Fruit fly (Drosophila melanogaster): ENCODE results near the gene CG2519.

CG2519 gene

DNA sequence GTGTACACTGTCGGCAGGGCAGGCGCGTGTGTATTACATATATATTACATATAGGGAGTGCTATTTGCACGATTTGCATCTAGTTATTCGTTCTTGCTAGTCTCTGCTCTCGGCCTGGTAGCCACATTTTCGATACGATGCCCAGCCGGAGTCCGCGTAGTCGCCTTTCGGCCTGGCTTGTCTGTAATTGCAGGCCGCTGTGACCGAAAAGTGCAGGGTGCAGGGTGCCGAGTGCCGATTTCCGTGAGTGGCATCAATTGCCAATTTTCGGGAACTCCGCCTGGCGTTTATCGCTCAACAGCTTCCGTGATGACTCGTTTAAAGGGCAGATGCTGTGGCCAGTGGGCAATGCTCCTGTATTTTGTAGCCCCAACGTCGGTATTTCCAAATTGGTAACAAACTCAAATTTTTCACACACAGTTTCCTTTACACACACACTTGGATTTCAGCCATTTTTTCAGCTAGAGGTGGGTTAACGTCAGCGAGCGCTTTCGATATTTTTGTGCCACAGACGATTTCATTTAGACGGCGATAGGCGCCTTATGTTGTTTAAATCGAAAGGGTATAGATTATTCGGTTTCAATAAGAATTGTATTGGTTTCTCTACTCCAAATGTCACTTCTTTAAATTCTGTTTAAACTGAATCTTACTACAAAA lies 40.4 kb upstream of the CG2519 start, which contains the start of gene CG2926 (continued):
- TF ChIP-seq dmrt99B (tag; optimal IDR thresholded peaks at IDR 0.05) (no peak), CG14710 (tag; optimal IDR thresholded peaks at IDR 0.05) (peak; percentile 68), Dip3 (GFP tag; optimal IDR thresholded peaks at IDR 0.05) (no peak), CG32767 (GFP tag; IDR thresholded peaks at IDR 0.05) (peak; percentile 57; the same call in 1 of the 2 replicates), Neu2 (GFP tag; optimal IDR thresholded peaks at IDR 0.05; ENCODE audit: borderline replicate concordance) (no peak), h (optimal IDR thresholded peaks at IDR 0.05) (no peak), CG8089 (GFP tag; optimal IDR thresholded peaks at IDR 0.05) (no peak), usp (GFP tag; optimal IDR thresholded peaks at IDR 0.05) (no peak), Fer1 (GFP tag; optimal IDR thresholded peaks at IDR 0.05) (no peak), pan (optimal IDR thresholded peaks at IDR 0.05) (no peak), pan (GFP tag; optimal IDR thresholded peaks at IDR 0.05 in 1 of 2, IDR thresholded peaks at IDR 0.05 in 1 of 2) (peak in 1 of 2 experiments; percentile 16), trh (GFP tag; optimal IDR thresholded peaks at IDR 0.05) (no peak), croc (GFP tag; conservative IDR thresholded peaks at IDR 0.05) (no peak), CG8388 (GFP tag; optimal IDR thresholded peaks at IDR 0.05) (no peak), CG9876 (GFP tag; optimal IDR thresholded peaks at IDR 0.05) (peak; percentile 53), CG6765 (GFP tag; optimal IDR thresholded peaks at IDR 0.05) (no peak), CG2678 (tag; optimal IDR thresholded peaks at IDR 0.05) (no peak), crc (GFP tag; optimal IDR thresholded peaks at IDR 0.05) (no peak), run (tag; optimal IDR thresholded peaks at IDR 0.05) (no peak), CG3065 (GFP tag; optimal IDR thresholded peaks at IDR 0.05) (no peak), CG1529 (GFP tag; optimal IDR thresholded peaks at IDR 0.05) (no peak), CG2889 (GFP tag; IDR thresholded peaks at IDR 0.05) (no peak), gfzf (GFP tag; optimal IDR thresholded peaks at IDR 0.05) (peak; percentile 26), CG1233 (GFP tag; optimal IDR thresholded peaks at IDR 0.05) (peak; percentile 33), CG9932 (GFP tag; IDR thresholded peaks at IDR 0.05) (peak; percentile 79), crp (GFP tag; optimal IDR thresholded peaks at IDR 0.05) (peak in 1 of 2 experiments; percentile 33), CG31365 (tag; optimal IDR thresholded peaks at IDR 0.05) (no peak), jigr1 (GFP tag; IDR thresholded peaks at IDR 0.05) (no peak), CG8478 (optimal IDR thresholded peaks at IDR 0.05) (no peak), her (GFP tag; optimal IDR thresholded peaks at IDR 0.05) (peak; percentile 55), CG9727 (GFP tag; optimal IDR thresholded peaks at IDR 0.05) (no peak), odd (GFP tag; optimal IDR thresholded peaks at IDR 0.05) (no peak), Hr78 (GFP tag; optimal IDR thresholded peaks at IDR 0.05) (no peak), Trl (optimal IDR thresholded peaks at IDR 0.05) (no peak), Trl (GFP tag; optimal IDR thresholded peaks at IDR 0.05) (peak; percentile 48), Lpt (GFP tag; optimal IDR thresholded peaks at IDR 0.05) (no peak), Fer2 (tag; optimal IDR thresholded peaks at IDR 0.05) (no peak), esg (GFP tag; conservative IDR thresholded peaks at IDR 0.05) (no peak), lilli (GFP tag; optimal IDR thresholded peaks at IDR 0.05) (peak; percentile 69), mam (GFP tag; optimal IDR thresholded peaks at IDR 0.05) (peak; percentile 70), CG13624 (GFP tag; optimal IDR thresholded peaks at IDR 0.05) (peak; percentile 40), YL-1 (GFP tag; optimal IDR thresholded peaks at IDR 0.05) (peak; percentile 86), CG10959 (GFP tag; IDR thresholded peaks at IDR 0.05) (no peak), CG18599 (GFP tag; optimal IDR thresholded peaks at IDR 0.05) (no peak), NC2α (GFP tag; optimal IDR thresholded peaks at IDR 0.05) (no peak), C15 (GFP tag; IDR thresholded peaks at IDR 0.05) (no peak), Abd-B (GFP tag; optimal IDR thresholded peaks at IDR 0.05) (no peak), E2f1 (GFP tag; IDR thresholded peaks at IDR 0.05) (no peak), row (GFP tag; IDR thresholded peaks at IDR 0.05) (peak; percentile 90), CG6791 (GFP tag; IDR thresholded peaks at IDR 0.05; ENCODE audit: partially characterized antibody) (peak; percentile 94), CG16815 (GFP tag; optimal IDR thresholded peaks at IDR 0.05) (no peak), sisA (GFP tag; IDR thresholded peaks at IDR 0.05) (no peak)

Measured in whole organism, embryonic.